Worm (Caenorhabditis elegans): Measurements from ENCODE around the gene C33C12.12.

- TF ChIP-seq Y95B8A.8 (GFP tag; IDR thresholded peaks at IDR 0.05) (no peak), unc-62 (GFP tag; optimal IDR thresholded peaks at IDR 0.05) (no peak), efl-1 (GFP tag; optimal IDR thresholded peaks at IDR 0.05) (no peak), madf-3 (GFP tag; IDR thresholded peaks at IDR 0.05) (no peak), F22D6.2 (tag; optimal IDR thresholded peaks at IDR 0.05) (no peak), Y67H2A.10 (GFP tag; conservative IDR thresholded peaks at IDR 0.05) (no peak), nfyb-1 (GFP tag; IDR thresholded peaks at IDR 0.05) (no peak), F39B2.1 (GFP tag; IDR thresholded peaks at IDR 0.05) (no peak), aptf-2 (GFP tag; conservative IDR thresholded peaks at IDR 0.05) (no peak)
Observed at ce11 chrII:2130770-2131169, 39.2 kb downstream of the C33C12.12 start, which contains the start of gene sdz-28.
